Fruit fly (Drosophila melanogaster) whole organism: ENCODE measurements around the gene fax.

ENCODE experiments used
- CG8478 ChIP-seq: fragments of >200 bp; optimal IDR thresholded peaks from 2 replicates; lab custom pipeline; 2018; ENCODE audit warnings: inconsistent platforms
- EcR ChIP-seq, 2 experiments: fragments of >200 bp; optimal IDR thresholded peaks; 2 replicates each; lab custom pipeline; 2017; ENCODE audit warnings: missing biosample characterization in 2 of 2, missing genetic modification characterization in 2 of 2, missing genetic modification reagents in 2 of 2
- pan ChIP-seq: fragments of >200 bp; optimal IDR thresholded peaks from 2 replicates; lab custom pipeline; 2017
- psq ChIP-seq: fragments of >200 bp; optimal IDR thresholded peaks from 2 replicates; lab custom pipeline; 2017
- usp ChIP-seq: fragments of >200 bp; optimal IDR thresholded peaks from 2 replicates; lab custom pipeline; 2017; ENCODE audit warnings: missing biosample characterization, missing genetic modification characterization, mixed read lengths

DNA sequence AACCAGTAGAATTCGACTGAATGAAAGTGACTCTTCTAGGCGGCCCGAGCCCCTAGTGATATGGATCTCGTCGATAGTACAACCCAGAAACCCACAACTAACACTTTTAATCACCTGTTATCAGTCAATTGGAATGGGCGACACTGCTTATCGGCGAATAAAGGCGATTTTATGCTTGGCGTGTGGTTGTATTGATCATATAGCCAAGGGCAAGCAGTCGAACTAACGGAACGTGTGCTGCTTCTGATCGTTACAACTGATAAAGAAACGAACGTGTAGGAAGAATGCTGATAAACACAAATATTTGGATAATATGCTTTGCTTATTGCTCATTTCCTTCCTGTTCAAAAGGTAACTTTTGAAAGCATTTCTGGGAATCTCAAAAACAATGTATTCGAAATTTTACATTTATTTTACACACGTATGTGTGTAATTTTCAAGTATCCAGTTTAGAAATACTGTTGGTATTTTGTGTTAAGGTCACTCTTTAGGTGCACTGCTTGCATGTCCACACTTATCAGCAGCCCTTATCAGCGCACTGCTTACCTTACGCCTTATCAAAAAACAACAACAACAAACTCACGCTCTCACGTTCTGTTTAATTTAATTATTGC lies 30.3 kb downstream of the fax start, which contains the start of gene Agpat4:
- no peak for TF ChIP-seq usp (GFP tag; lab: Kevin White, UChicago)
- no peak for TF ChIP-seq psq (lab: Kevin White, UChicago)
- no peak for TF ChIP-seq EcR (GFP tag; optimal IDR thresholded peaks at IDR 0.05; lab: Kevin White, UChicago)
- no peak for TF ChIP-seq pan
- TF ChIP-seq CG8478, result no peak
